Fruit fly (Drosophila melanogaster): ENCODE results near the gene CG43336.

Gene CG43336

dm6 chr3R:15588567-15589321, 48.2 kb upstream of the CG43336 start (continued):
- TF ChIP-seq lov (optimal IDR thresholded peaks at IDR 0.05) = no peak
- TF ChIP-seq lov (GFP tag; IDR thresholded peaks at IDR 0.05) = 0 out of 3 replicates have a peak, but pooled peaks have one; percentile 59
- no peak for TF ChIP-seq cas (GFP tag; IDR thresholded peaks at IDR 0.05)
- peak; percentile 12 for TF ChIP-seq nmo (GFP tag; optimal IDR thresholded peaks at IDR 0.05)
- no peak for TF ChIP-seq CG10959 (GFP tag; IDR thresholded peaks at IDR 0.05)
- no peak for TF ChIP-seq CG11398 (GFP tag; optimal IDR thresholded peaks at IDR 0.05)
- TF ChIP-seq Kr (GFP tag; optimal IDR thresholded peaks at IDR 0.05) = peak; percentile 27
- no peak for TF ChIP-seq Camta (GFP tag; optimal IDR thresholded peaks at IDR 0.05)
- TF ChIP-seq Hr51 (GFP tag; optimal IDR thresholded peaks at IDR 0.05) = no peak
- TF ChIP-seq Hey (tag; optimal IDR thresholded peaks at IDR 0.05) = no peak
- TF ChIP-seq Lim3 (GFP tag; IDR thresholded peaks at IDR 0.05) = no peak
- TF ChIP-seq H15 (GFP tag; IDR thresholded peaks at IDR 0.05) = no peak
- no peak for TF ChIP-seq CG31365 (tag; optimal IDR thresholded peaks at IDR 0.05)
- peak; percentile 74 for TF ChIP-seq D19A (tag; optimal IDR thresholded peaks at IDR 0.05)
- no peak for TF ChIP-seq Hmx (GFP tag; optimal IDR thresholded peaks at IDR 0.05)
- no peak for TF ChIP-seq CG11504 (tag; optimal IDR thresholded peaks at IDR 0.05)
- TF ChIP-seq Sox102F (GFP tag; optimal IDR thresholded peaks at IDR 0.05) = no peak
- TF ChIP-seq ase (GFP tag; IDR thresholded peaks at IDR 0.05) = no peak
- no peak for TF ChIP-seq da (GFP tag; optimal IDR thresholded peaks at IDR 0.05)
- TF ChIP-seq wek (GFP tag; optimal IDR thresholded peaks at IDR 0.05) = no peak
- TF ChIP-seq Ets65A (GFP tag) = peak; percentile 69
- TF ChIP-seq sc (optimal IDR thresholded peaks at IDR 0.05) = no peak
- TF ChIP-seq sc (GFP tag; optimal IDR thresholded peaks at IDR 0.05) = no peak
- no peak for TF ChIP-seq CG32767 (GFP tag; IDR thresholded peaks at IDR 0.05)

DNA sequence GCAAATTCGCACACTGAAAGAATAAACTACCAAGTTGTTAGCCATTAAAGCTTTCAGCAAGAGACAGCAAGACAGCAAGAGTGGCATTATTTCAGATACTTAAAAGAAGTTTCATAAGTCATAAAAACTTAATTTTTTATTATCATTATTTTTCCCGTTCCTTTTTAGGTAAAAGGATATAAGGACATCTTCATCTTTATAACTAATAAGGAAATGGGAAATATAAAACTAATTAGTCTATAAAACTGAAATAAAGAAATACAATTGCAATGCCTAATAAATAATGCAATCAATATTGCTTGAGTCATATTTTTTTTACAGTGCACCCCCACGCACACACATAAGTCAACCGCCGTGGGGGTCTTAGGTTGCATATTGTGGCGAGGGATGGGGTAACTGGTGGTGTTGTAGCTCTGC, 40.9 kb upstream of the CG43336 start:
- TF ChIP-seq dmrt11E (tag; optimal IDR thresholded peaks at IDR 0.05) (peak; percentile 61), CG17829 (tag; optimal IDR thresholded peaks at IDR 0.05) (peak; percentile 14), dmrt99B (tag; optimal IDR thresholded peaks at IDR 0.05) (peak; percentile 21), inv (GFP tag; IDR thresholded peaks at IDR 0.05; ENCODE audit: partially characterized antibody) (no peak), CG10209 (GFP tag; optimal IDR thresholded peaks at IDR 0.05) (peak; percentile 24), grau (tag; optimal IDR thresholded peaks at IDR 0.05) (peak; percentile 6), CG2712 (tag; optimal IDR thresholded peaks at IDR 0.05) (peak; percentile 50), toy (GFP tag; IDR thresholded peaks at IDR 0.05) (no peak), unc-4 (GFP tag; IDR thresholded peaks at IDR 0.05; ENCODE audit: partially characterized antibody) (no peak), CG7556 (GFP tag; optimal IDR thresholded peaks at IDR 0.05) (peak; percentile 5), CG31441 (GFP tag; IDR thresholded peaks at IDR 0.05) (0 out of 2 replicates have a peak, but pooled peaks have one; percentile 22), lbe (GFP tag; optimal IDR thresholded peaks at IDR 0.05) (no peak), phol (tag; optimal IDR thresholded peaks at IDR 0.05) (peak; percentile 2), CG8388 (GFP tag; optimal IDR thresholded peaks at IDR 0.05) (peak; percentile 11), CG16815 (GFP tag; optimal IDR thresholded peaks at IDR 0.05) (peak; percentile 16), CG17361 (GFP tag; IDR thresholded peaks at IDR 0.05) (peak; percentile 52; the same call in 1 of the 3 replicates), Blimp-1 (GFP tag; optimal IDR thresholded peaks at IDR 0.05) (peak; percentile 8), CG11723 (GFP tag; optimal IDR thresholded peaks at IDR 0.05) (no peak), bsh (GFP tag; optimal IDR thresholded peaks at IDR 0.05) (peak in 1 of 2 experiments; percentile 15), Oli (tag; optimal IDR thresholded peaks at IDR 0.05) (peak; percentile 13), Ets65A (GFP tag) (peak; percentile 16), CG5180 (GFP tag; optimal IDR thresholded peaks at IDR 0.05) (no peak), gem (tag; optimal IDR thresholded peaks at IDR 0.05) (peak; percentile 52), sens (GFP tag) (peak; percentile 76), Ssrp (tag; optimal IDR thresholded peaks at IDR 0.05) (peak; percentile 5), unpg (GFP tag; optimal IDR thresholded peaks at IDR 0.05) (peak; percentile 17), Xrp1 (GFP tag; IDR thresholded peaks at IDR 0.05) (0 out of 2 replicates have a peak, but pooled peaks have one; percentile 25)
